Fruit fly (Drosophila melanogaster): ENCODE data around the gene CG42371.

CG42371 gene

DNA sequence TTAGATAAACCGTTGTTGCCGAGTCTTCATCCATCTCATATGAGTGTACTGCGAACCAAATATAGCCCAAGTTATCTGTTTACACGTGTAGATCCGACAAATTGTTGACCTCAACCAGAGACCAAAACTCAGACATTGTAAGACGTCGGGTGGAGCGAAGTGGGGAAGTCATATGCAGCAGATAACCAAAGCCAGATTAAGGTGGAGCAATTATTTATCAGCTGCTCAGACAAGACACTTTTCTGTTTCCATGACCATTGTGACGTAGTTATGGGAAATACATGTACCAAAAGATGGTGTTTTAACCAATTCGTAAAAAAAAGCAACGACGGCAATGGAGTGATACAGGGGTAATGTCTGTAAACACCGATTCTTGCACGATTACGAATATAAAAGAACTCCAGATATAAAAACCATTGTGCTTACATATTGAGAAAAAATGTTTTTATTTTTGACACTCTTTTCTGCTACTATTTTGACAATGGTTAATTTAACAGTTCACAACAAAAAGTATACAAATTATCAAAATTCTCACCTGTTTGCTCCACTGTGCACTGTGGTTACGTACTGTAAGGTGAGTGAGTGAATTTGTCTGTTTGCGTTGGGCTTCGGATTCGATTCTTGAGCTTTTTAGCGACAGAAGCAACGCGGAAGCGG, 39.6 kb downstream of the CG42371 start:
- TF ChIP-seq Hr78 (GFP tag; optimal IDR thresholded peaks at IDR 0.05), result no peak
- TF ChIP-seq Hr83 (GFP tag; optimal IDR thresholded peaks at IDR 0.05; ENCODE audit: poor library complexity, severe bottlenecking), result peak; percentile 15
- no peak for TF ChIP-seq GATAd (GFP tag; optimal IDR thresholded peaks at IDR 0.05)
- peak; percentile 46 for TF ChIP-seq HLH106 (tag; optimal IDR thresholded peaks at IDR 0.05)
- no peak for TF ChIP-seq brk (GFP tag; optimal IDR thresholded peaks at IDR 0.05)
- TF ChIP-seq tai (GFP tag; optimal IDR thresholded peaks at IDR 0.05), result peak; percentile 29
- TF ChIP-seq jim (GFP tag; optimal IDR thresholded peaks at IDR 0.05), result no peak
- peak in 1 of 2 experiments; percentile 72 for TF ChIP-seq foxo (GFP tag; optimal IDR thresholded peaks at IDR 0.05)
- peak; percentile 43 for TF ChIP-seq dmrt93B (GFP tag; optimal IDR thresholded peaks at IDR 0.05)
- TF ChIP-seq psq (GFP tag; optimal IDR thresholded peaks at IDR 0.05), result no peak
- TF ChIP-seq Jra (GFP tag; optimal IDR thresholded peaks at IDR 0.05), result no peak
- TF ChIP-seq pan (optimal IDR thresholded peaks at IDR 0.05), result no peak
- TF ChIP-seq Mio (GFP tag; optimal IDR thresholded peaks at IDR 0.05), result no peak
- TF ChIP-seq Dif (GFP tag; optimal IDR thresholded peaks at IDR 0.05; ENCODE audit: partially characterized antibody), result no peak
- TF ChIP-seq sage (GFP tag; optimal IDR thresholded peaks at IDR 0.05), result no peak
- no peak for TF ChIP-seq CG9705 (GFP tag; optimal IDR thresholded peaks at IDR 0.05)
- TF ChIP-seq Dfd (GFP tag; optimal IDR thresholded peaks at IDR 0.05), result no peak
- TF ChIP-seq Myc (optimal IDR thresholded peaks at IDR 0.05), result no peak
- TF ChIP-seq dsf (GFP tag; optimal IDR thresholded peaks at IDR 0.05; ENCODE audit: borderline replicate concordance), result no peak
- TF ChIP-seq h (GFP tag; optimal IDR thresholded peaks at IDR 0.05), result peak; percentile 63
- TF ChIP-seq sv (GFP tag; optimal IDR thresholded peaks at IDR 0.05), result peak; percentile 45
- peak; percentile 38 for TF ChIP-seq Hnf4 (GFP tag; optimal IDR thresholded peaks at IDR 0.05)
- peak; percentile 59 for TF ChIP-seq woc (GFP tag; optimal IDR thresholded peaks at IDR 0.05)
- TF ChIP-seq Rel (GFP tag; optimal IDR thresholded peaks at IDR 0.05), result no peak
- peak; percentile 55 for TF ChIP-seq Rel (tag; optimal IDR thresholded peaks at IDR 0.05)
- TF ChIP-seq Vsx2 (GFP tag; optimal IDR thresholded peaks at IDR 0.05; ENCODE audit: partially characterized antibody), result no peak
- peak; percentile 49 for TF ChIP-seq br (GFP tag; optimal IDR thresholded peaks at IDR 0.05)
- TF ChIP-seq usp (GFP tag; optimal IDR thresholded peaks at IDR 0.05), result no peak
- TF ChIP-seq fru (GFP tag; optimal IDR thresholded peaks at IDR 0.05), result peak; percentile 74
- no peak for TF ChIP-seq lola (GFP tag; optimal IDR thresholded peaks at IDR 0.05)
- no peak for TF ChIP-seq N (GFP tag; optimal IDR thresholded peaks at IDR 0.05)
- TF ChIP-seq ey (GFP tag; optimal IDR thresholded peaks at IDR 0.05), result peak; percentile 52
- no peak for TF ChIP-seq dl (GFP tag; optimal IDR thresholded peaks at IDR 0.05; ENCODE audit: insufficient read depth in 1 of 2, partially characterized antibody in 2 of 2)
- TF ChIP-seq rgr (GFP tag; optimal IDR thresholded peaks at IDR 0.05), result peak; percentile 65
- peak; percentile 38 for TF ChIP-seq OdsH (GFP tag; optimal IDR thresholded peaks at IDR 0.05)
- no peak for TF ChIP-seq Abd-B (GFP tag; optimal IDR thresholded peaks at IDR 0.05)
- peak; percentile 31 for TF ChIP-seq Sp1 (GFP tag; optimal IDR thresholded peaks at IDR 0.05)
- TF ChIP-seq CG32264 (GFP tag; optimal IDR thresholded peaks at IDR 0.05), result no peak
- TF ChIP-seq CrebA (GFP tag; optimal IDR thresholded peaks at IDR 0.05; ENCODE audit: borderline replicate concordance), result no peak

DNA sequence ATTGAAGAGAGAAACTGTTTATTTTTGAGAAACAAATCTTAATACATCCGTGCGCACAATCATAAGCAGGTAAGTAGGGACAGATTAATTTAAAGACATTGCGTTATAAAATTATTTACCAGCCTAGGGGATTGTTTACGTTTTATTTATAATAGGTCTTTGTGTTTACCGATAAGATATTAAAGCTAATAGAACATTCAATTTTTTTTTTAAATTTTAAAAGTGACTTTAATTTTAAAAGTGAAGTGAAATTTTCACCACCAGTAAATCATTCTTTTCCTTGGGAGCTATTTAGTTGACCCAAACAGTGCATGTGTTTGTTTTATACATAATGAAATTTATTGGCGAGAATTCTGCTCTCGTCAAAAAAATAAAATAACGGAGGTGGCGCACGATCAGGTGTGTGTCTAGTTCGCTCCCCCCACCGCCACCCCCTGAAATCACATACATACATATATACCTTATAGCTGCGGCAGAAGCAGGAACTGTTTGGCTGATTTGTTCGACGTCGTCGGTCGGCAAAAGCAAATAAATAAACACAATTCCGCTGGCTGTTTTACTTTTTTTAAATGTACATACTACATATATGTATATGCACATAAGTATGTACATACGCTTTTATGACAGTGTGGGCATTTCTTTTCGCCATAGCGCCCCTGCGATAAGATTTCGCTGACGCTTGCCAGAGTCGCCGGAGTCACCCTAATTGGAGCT, 41.0 kb downstream of the CG42371 start:
- TF ChIP-seq jim (GFP tag; optimal IDR thresholded peaks at IDR 0.05) (no peak), N (GFP tag; optimal IDR thresholded peaks at IDR 0.05) (no peak), br (GFP tag; optimal IDR thresholded peaks at IDR 0.05) (peak; percentile 30), Mio (GFP tag; optimal IDR thresholded peaks at IDR 0.05) (no peak), Hnf4 (GFP tag; optimal IDR thresholded peaks at IDR 0.05) (no peak), ey (GFP tag; optimal IDR thresholded peaks at IDR 0.05) (peak; percentile 67), sage (GFP tag; optimal IDR thresholded peaks at IDR 0.05) (peak; percentile 39), CG9705 (GFP tag; optimal IDR thresholded peaks at IDR 0.05) (no peak), dl (GFP tag; optimal IDR thresholded peaks at IDR 0.05; ENCODE audit: insufficient read depth in 1 of 2, partially characterized antibody in 2 of 2) (no peak), foxo (GFP tag; optimal IDR thresholded peaks at IDR 0.05) (peak in 1 of 2 experiments; percentile 64), brk (GFP tag; optimal IDR thresholded peaks at IDR 0.05) (peak; percentile 69), rgr (GFP tag; optimal IDR thresholded peaks at IDR 0.05) (peak; percentile 54), lola (GFP tag; optimal IDR thresholded peaks at IDR 0.05) (no peak), sv (GFP tag; optimal IDR thresholded peaks at IDR 0.05) (no peak), pan (optimal IDR thresholded peaks at IDR 0.05) (no peak), dsf (GFP tag; optimal IDR thresholded peaks at IDR 0.05; ENCODE audit: borderline replicate concordance) (no peak), Dfd (GFP tag; optimal IDR thresholded peaks at IDR 0.05) (no peak), Hr78 (GFP tag; optimal IDR thresholded peaks at IDR 0.05) (no peak), usp (GFP tag; optimal IDR thresholded peaks at IDR 0.05) (no peak), HLH106 (tag; optimal IDR thresholded peaks at IDR 0.05) (peak; percentile 75), tai (GFP tag; optimal IDR thresholded peaks at IDR 0.05) (no peak), Rel (GFP tag; optimal IDR thresholded peaks at IDR 0.05) (no peak), Rel (tag; optimal IDR thresholded peaks at IDR 0.05) (peak; percentile 70), Sp1 (GFP tag; optimal IDR thresholded peaks at IDR 0.05) (peak; percentile 60), fru (GFP tag; optimal IDR thresholded peaks at IDR 0.05) (peak; percentile 73), woc (GFP tag; optimal IDR thresholded peaks at IDR 0.05) (peak; percentile 41), Hr83 (GFP tag; optimal IDR thresholded peaks at IDR 0.05; ENCODE audit: poor library complexity, severe bottlenecking) (peak; percentile 17), CG32264 (GFP tag; optimal IDR thresholded peaks at IDR 0.05) (no peak), psq (GFP tag; optimal IDR thresholded peaks at IDR 0.05) (no peak), Abd-B (GFP tag; optimal IDR thresholded peaks at IDR 0.05) (no peak), Jra (GFP tag; optimal IDR thresholded peaks at IDR 0.05) (no peak), GATAd (GFP tag; optimal IDR thresholded peaks at IDR 0.05) (no peak), CrebA (GFP tag; optimal IDR thresholded peaks at IDR 0.05; ENCODE audit: borderline replicate concordance) (peak; percentile 60), OdsH (GFP tag; optimal IDR thresholded peaks at IDR 0.05) (peak; percentile 67), dmrt93B (GFP tag; optimal IDR thresholded peaks at IDR 0.05) (peak; percentile 37), h (GFP tag; optimal IDR thresholded peaks at IDR 0.05) (peak; percentile 74), Myc (optimal IDR thresholded peaks at IDR 0.05) (no peak), Vsx2 (GFP tag; optimal IDR thresholded peaks at IDR 0.05; ENCODE audit: partially characterized antibody) (no peak), Dif (GFP tag; optimal IDR thresholded peaks at IDR 0.05; ENCODE audit: partially characterized antibody) (no peak)

All from whole organism, wandering third instar larva.